Fruit fly (Drosophila melanogaster) whole organism, prepupa: ENCODE measurements around the gene CG33920.

Experiments
- Blimp-1 ChIP-seq: fragments of 200-800 bp; sonication (Bioruptor generic); optimal IDR thresholded peaks from 3 replicates; lab custom pipeline; 2017; ENCODE audit warnings: missing biosample characterization, missing genetic modification characterization, mild to moderate bottlenecking, moderate library complexity, missing genetic modification reagents
- CG10631 ChIP-seq: fragments of 200-800 bp; sonication (Bioruptor generic); optimal IDR thresholded peaks from 2 replicates; lab custom pipeline; 2016; ENCODE audit warnings: missing biosample characterization, missing genetic modification characterization
- CG10669 ChIP-seq: fragments of 200-800 bp; sonication (Bioruptor generic); optimal IDR thresholded peaks from 3 replicates; lab custom pipeline; 2018; ENCODE audit warnings: missing biosample characterization, mild to moderate bottlenecking, missing genetic modification characterization, moderate library complexity
- CG11902 ChIP-seq: fragments of 200-800 bp; sonication (Bioruptor generic); optimal IDR thresholded peaks from 3 replicates; lab custom pipeline; 2016; ENCODE audit warnings: missing biosample characterization, missing genetic modification characterization
- CG15336 ChIP-seq: fragments of 200-800 bp; sonication (Bioruptor generic); IDR thresholded peaks from 2 replicates; pipeline ENCODE4 v1.3.6; 2022; ENCODE audit warnings: missing biosample characterization, missing genetic modification characterization
- CG1621 ChIP-seq: fragments of 200-800 bp; sonication (Bioruptor generic); optimal IDR thresholded peaks from 3 replicates; lab custom pipeline; 2018; ENCODE audit warnings: missing biosample characterization, mild to moderate bottlenecking, missing genetic modification characterization
- CG16779 ChIP-seq: fragments of 200-800 bp; sonication (Bioruptor generic); optimal IDR thresholded peaks from 3 replicates; lab custom pipeline; 2017; ENCODE audit warnings: missing biosample characterization, mild to moderate bottlenecking, missing genetic modification characterization
- CG31627 ChIP-seq: fragments of 200-800 bp; sonication (Bioruptor generic); optimal IDR thresholded peaks from 3 replicates; lab custom pipeline; 2016; ENCODE audit warnings: missing biosample characterization, missing genetic modification characterization
- CG32006 ChIP-seq: fragments of 200-800 bp; sonication (Bioruptor generic); optimal IDR thresholded peaks from 3 replicates; lab custom pipeline; 2017; ENCODE audit warnings: missing biosample characterization, mild to moderate bottlenecking, missing genetic modification characterization
- CG4318 ChIP-seq: fragments of 200-800 bp; sonication (Bioruptor generic); optimal IDR thresholded peaks from 3 replicates; lab custom pipeline; 2017; ENCODE audit warnings: missing biosample characterization, mild to moderate bottlenecking, missing genetic modification characterization
- CG6163 ChIP-seq: fragments of 200-800 bp; sonication (Bioruptor generic); IDR thresholded peaks from 3 replicates; pipeline ENCODE4 v1.3.6; 2022; ENCODE audit warnings: missing biosample characterization, missing genetic modification characterization
- CG6792 ChIP-seq: fragments of 200-800 bp; sonication (Bioruptor generic); optimal IDR thresholded peaks from 3 replicates; lab custom pipeline; 2016; ENCODE audit warnings: missing biosample characterization, missing genetic modification characterization
- CG6808 ChIP-seq: fragments of 200-800 bp; sonication (Bioruptor generic); optimal IDR thresholded peaks from 3 replicates; lab custom pipeline; 2017; ENCODE audit warnings: missing biosample characterization, missing genetic modification characterization, mild to moderate bottlenecking, moderate library complexity, missing genetic modification reagents
- CG6854 ChIP-seq: fragments of 200-800 bp; sonication (Bioruptor generic); optimal IDR thresholded peaks from 2 replicates; lab custom pipeline; 2017; ENCODE audit warnings: missing biosample characterization, mild to moderate bottlenecking, missing genetic modification characterization
- CG7368 ChIP-seq: fragments of 200-800 bp; sonication (Bioruptor generic); optimal IDR thresholded peaks from 3 replicates; lab custom pipeline; 2016; ENCODE audit warnings: missing biosample characterization, missing genetic modification characterization
- CG8119 ChIP-seq: fragments of 200-800 bp; sonication (Bioruptor generic); IDR thresholded peaks from 3 replicates; pipeline ENCODE4 v1.3.6; 2022; ENCODE audit warnings: missing biosample characterization, missing genetic modification characterization
- CG8319 ChIP-seq: fragments of 200-800 bp; sonication (Bioruptor generic); optimal IDR thresholded peaks from 3 replicates; lab custom pipeline; 2016; ENCODE audit warnings: missing biosample characterization, missing genetic modification characterization
- CG8632 ChIP-seq: fragments of 200-800 bp; sonication (Bioruptor generic); optimal IDR thresholded peaks from 3 replicates; lab custom pipeline; 2016; ENCODE audit warnings: missing biosample characterization, missing genetic modification characterization
- CG9139 ChIP-seq: fragments of 200-800 bp; sonication (Bioruptor generic); optimal IDR thresholded peaks from 3 replicates; lab custom pipeline; 2017; ENCODE audit warnings: missing biosample characterization, mild to moderate bottlenecking, missing genetic modification characterization
- Eip78C ChIP-seq: fragments of 200-800 bp; sonication (Bioruptor generic); peaks from one replicate; lab custom pipeline; 2016; ENCODE audit warnings: missing biosample characterization, missing genetic modification characterization
- Eip93F ChIP-seq: fragments of 200-800 bp; sonication (Bioruptor generic); optimal IDR thresholded peaks from 2 replicates; lab custom pipeline; 2016; ENCODE audit warnings: missing biosample characterization, mild to moderate bottlenecking, missing genetic modification characterization
- Ets21C ChIP-seq: fragments of 200-800 bp; sonication (Bioruptor generic); optimal IDR thresholded peaks from 3 replicates; lab custom pipeline; 2016; ENCODE audit warnings: missing biosample characterization, missing genetic modification characterization
- Ets96B ChIP-seq: fragments of 200-800 bp; optimal IDR thresholded peaks from 2 replicates; lab custom pipeline; 2019; ENCODE audit warnings: missing biosample characterization, mild to moderate bottlenecking, missing genetic modification characterization, moderate library complexity
- Gug ChIP-seq: fragments of 200-800 bp; sonication (Bioruptor generic); IDR thresholded peaks from 2 replicates; pipeline ENCODE4 v1.3.6; 2022; ENCODE audit warnings: missing biosample characterization, missing genetic modification characterization
- Hr38 ChIP-seq: sonication (Bioruptor generic); optimal IDR thresholded peaks from 2 replicates; lab custom pipeline; 2016; ENCODE audit warnings: missing biosample characterization, missing genetic modification characterization
- Hr39 ChIP-seq: fragments of 200-800 bp; sonication (Bioruptor generic); optimal IDR thresholded peaks from 2 replicates; lab custom pipeline; 2016; ENCODE audit warnings: missing biosample characterization, missing genetic modification characterization
- Hr4 ChIP-seq: fragments of 200-800 bp; sonication (Bioruptor generic); optimal IDR thresholded peaks from 3 replicates; lab custom pipeline; 2016; ENCODE audit warnings: missing biosample characterization, missing genetic modification characterization
- Lpt ChIP-seq: fragments of 200-800 bp; sonication (Bioruptor generic); optimal IDR thresholded peaks from 3 replicates; lab custom pipeline; 2016; ENCODE audit warnings: missing biosample characterization, missing genetic modification characterization
- OdsH ChIP-seq: fragments of 200-800 bp; sonication (Bioruptor generic); optimal IDR thresholded peaks from 3 replicates; lab custom pipeline; 2016; ENCODE audit warnings: missing biosample characterization, missing genetic modification characterization
- Smox ChIP-seq: fragments of 200-800 bp; sonication (Bioruptor generic); optimal IDR thresholded peaks from 3 replicates; lab custom pipeline; 2016; ENCODE audit warnings: missing biosample characterization, missing genetic modification characterization
- Sox102F ChIP-seq: fragments of 200-800 bp; sonication (Bioruptor generic); optimal IDR thresholded peaks from 2 replicates; lab custom pipeline; 2016; ENCODE audit warnings: missing biosample characterization, mild to moderate bottlenecking, missing genetic modification characterization
- Sox14 ChIP-seq: fragments of 200-800 bp; sonication (Bioruptor generic); optimal IDR thresholded peaks from 3 replicates; lab custom pipeline; 2016; ENCODE audit warnings: missing biosample characterization, missing genetic modification characterization
- Sox15 ChIP-seq: fragments of 200-800 bp; sonication (Bioruptor generic); optimal IDR thresholded peaks from 3 replicates; lab custom pipeline; 2016; ENCODE audit warnings: missing biosample characterization, missing genetic modification characterization
- achi ChIP-seq: fragments of 200-800 bp; sonication (Bioruptor generic); optimal IDR thresholded peaks from 3 replicates; lab custom pipeline; 2016; ENCODE audit warnings: missing biosample characterization, missing genetic modification characterization
- acj6 ChIP-seq: fragments of 200-800 bp; sonication (Bioruptor generic); optimal IDR thresholded peaks from 3 replicates; lab custom pipeline; 2016; ENCODE audit warnings: missing biosample characterization, missing genetic modification characterization
- cyc ChIP-seq: fragments of 200-800 bp; sonication (Bioruptor generic); optimal IDR thresholded peaks from 3 replicates; lab custom pipeline; 2016; ENCODE audit warnings: missing biosample characterization, missing genetic modification characterization
- dac ChIP-seq: fragments of 200-800 bp; sonication (Bioruptor generic); optimal IDR thresholded peaks from 2 replicates; lab custom pipeline; 2017; ENCODE audit warnings: missing biosample characterization, mild to moderate bottlenecking, missing genetic modification characterization
- dsx ChIP-seq: fragments of 200-800 bp; optimal IDR thresholded peaks from 3 replicates; lab custom pipeline; 2019; ENCODE audit warnings: missing biosample characterization, mild to moderate bottlenecking, missing genetic modification characterization, moderate library complexity; ENCODE audit not compliant: poor library complexity, severe bottlenecking
- eg ChIP-seq: fragments of 200-800 bp; sonication (Bioruptor generic); IDR thresholded peaks from 3 replicates; pipeline ENCODE4 v1.3.6; 2022; ENCODE audit warnings: missing biosample characterization, missing genetic modification characterization
- esn ChIP-seq: fragments of 200-800 bp; sonication (Bioruptor generic); optimal IDR thresholded peaks from 2 replicates; lab custom pipeline; 2016; ENCODE audit warnings: missing biosample characterization, mild to moderate bottlenecking, missing genetic modification characterization, moderate library complexity
- fd59A ChIP-seq: fragments of 200-800 bp; sonication (Bioruptor generic); optimal IDR thresholded peaks from 2 replicates; lab custom pipeline; 2017; ENCODE audit warnings: missing biosample characterization, mild to moderate bottlenecking, missing genetic modification characterization, missing genetic modification reagents
- fd85E ChIP-seq: fragments of 200-800 bp; sonication (Bioruptor generic); optimal IDR thresholded peaks from 3 replicates; lab custom pipeline; 2016; ENCODE audit warnings: missing biosample characterization, missing genetic modification characterization
- fkh ChIP-seq: fragments of 200-800 bp; sonication (Bioruptor generic); optimal IDR thresholded peaks from 3 replicates; lab custom pipeline; 2017; ENCODE audit warnings: missing biosample characterization, mild to moderate bottlenecking, missing genetic modification characterization, moderate library complexity
- pdm3 ChIP-seq: fragments of 200-800 bp; sonication (Bioruptor generic); optimal IDR thresholded peaks from 3 replicates; lab custom pipeline; 2016; ENCODE audit warnings: missing biosample characterization, missing genetic modification characterization
- salr ChIP-seq, 2 experiments: fragments of 200-800 bp; sonication (Bioruptor generic); optimal IDR thresholded peaks; 3 replicates each; lab custom pipeline; 2016 to 2018; ENCODE audit warnings: missing biosample characterization in 2 of 2, missing genetic modification characterization in 2 of 2, mild to moderate bottlenecking in 1 of 2
- ss ChIP-seq, 2 experiments: fragments of 200-800 bp; sonication (Bioruptor generic); optimal IDR thresholded peaks; 2 replicates in 1 of 2; 3 replicates in 1 of 2; lab custom pipeline; 2017 to 2018; ENCODE audit warnings: mild to moderate bottlenecking in 2 of 2, missing biosample characterization in 2 of 2, missing genetic modification characterization in 2 of 2, moderate library complexity in 1 of 2
- svp ChIP-seq: fragments of 200-800 bp; sonication (Bioruptor generic); peaks from one replicate; lab custom pipeline; 2016; ENCODE audit warnings: missing biosample characterization, missing genetic modification characterization
- topi ChIP-seq: fragments of 200-800 bp; sonication (Bioruptor generic); optimal IDR thresholded peaks from 3 replicates; lab custom pipeline; 2016; ENCODE audit warnings: missing biosample characterization, missing genetic modification characterization

The CG33920 gene

DNA sequence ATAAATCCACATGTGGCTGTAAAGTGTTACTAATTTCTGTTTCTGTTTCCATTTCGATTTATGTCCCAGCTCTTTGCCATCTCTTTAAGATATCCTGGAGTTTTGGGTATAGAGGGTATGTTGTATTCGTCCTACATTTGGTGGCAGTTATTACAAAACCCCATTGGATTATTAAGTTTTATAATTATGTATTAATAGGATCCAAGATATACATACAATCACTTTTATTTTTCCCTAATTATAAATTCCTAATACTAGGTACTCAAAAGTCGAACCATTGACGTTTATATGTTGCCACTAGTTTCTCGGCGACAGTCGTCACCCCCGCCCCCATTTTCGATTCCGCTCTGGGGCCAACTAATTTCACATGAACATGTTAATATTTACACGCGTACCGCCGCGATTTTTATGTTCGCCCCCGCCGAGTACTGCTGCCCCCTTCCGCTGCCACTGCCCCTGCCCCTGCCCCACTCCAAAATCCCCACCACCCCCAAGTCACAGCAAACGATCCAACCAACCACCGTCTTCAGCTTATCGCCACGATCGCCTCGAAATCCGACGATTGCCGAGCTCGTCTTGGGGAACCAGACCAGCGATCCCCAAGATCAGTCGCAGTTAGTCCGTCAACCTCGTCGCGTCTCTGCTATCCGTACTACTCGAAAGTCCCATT, 19.9 kb upstream of the CG33920 start, which contains the start of gene Sox100B (continued):
- no peak for TF ChIP-seq Sox15 (GFP tag; lab: Kevin White, UChicago)

dm6 chr3R:31062344-31062964, 17.5 kb upstream of the CG33920 start:
- TF ChIP-seq OdsH (GFP tag; lab: Kevin White, UChicago) (peak; percentile 30), eg (GFP tag; lab: Robert Waterston, UW) (peak; percentile 92), achi (GFP tag; lab: Kevin White, UChicago) (peak; percentile 49), CG9139 (GFP tag; lab: Kevin White, UChicago) (peak; percentile 83), CG6854 (peak; percentile 34), Sox15 (GFP tag; lab: Kevin White, UChicago) (no peak), Sox14 (GFP tag; lab: Kevin White, UChicago) (peak; percentile 39), CG32006 (GFP tag; lab: Kevin White, UChicago) (peak; percentile 29), CG1621 (tag; lab: Kevin White, UChicago) (peak; percentile 81), Ets21C (peak; percentile 34), CG10631 (GFP tag; lab: Kevin White, UChicago) (peak; percentile 36), CG16779 (peak; percentile 69), CG31627 (peak; percentile 46), fd85E (GFP tag; lab: Kevin White, UChicago) (peak; percentile 39), CG6808 (GFP tag; lab: Kevin White, UChicago) (peak; percentile 83), CG6163 (peak; percentile 93), CG7368 (GFP tag; lab: Kevin White, UChicago) (peak; percentile 71), Hr4 (GFP tag; lab: Kevin White, UChicago) (no peak), ss (GFP tag; optimal IDR thresholded peaks at IDR 0.05; lab: Kevin White, UChicago) (peak; percentile 84 to 94), Sox102F (GFP tag; lab: Kevin White, UChicago) (peak; percentile 63), Hr39 (peak; percentile 31), Lpt (GFP tag; lab: Kevin White, UChicago) (peak; percentile 60), fkh (GFP tag; lab: Kevin White, UChicago) (peak; percentile 71), pdm3 (peak; percentile 47), CG11902 (GFP tag; lab: Kevin White, UChicago) (no peak), dsx (GFP tag; lab: Kevin White, UChicago) (peak; percentile 79), acj6 (GFP tag; lab: Kevin White, UChicago) (peak; percentile 46), Gug (GFP tag; lab: Robert Waterston, UW) (peak; percentile 51; the same call in 1 of the 2 replicates), salr (GFP tag; optimal IDR thresholded peaks at IDR 0.05; lab: Kevin White, UChicago) (peak; percentile 50 to 72), Ets96B (tag; lab: Kevin White, UChicago) (peak; percentile 79), fd59A (GFP tag; lab: Kevin White, UChicago) (peak; percentile 52), topi (GFP tag; lab: Kevin White, UChicago) (peak; percentile 42), CG8319 (GFP tag; lab: Kevin White, UChicago) (peak; percentile 34), CG8632 (GFP tag; lab: Kevin White, UChicago) (peak; percentile 68), svp (GFP tag; lab: Kevin White, UChicago) (peak; percentile 76), Eip93F (GFP tag; lab: Kevin White, UChicago) (peak; percentile 20), cyc (GFP tag; lab: Kevin White, UChicago) (no peak), dac (GFP tag; lab: Kevin White, UChicago) (no peak), esn (GFP tag; lab: Kevin White, UChicago) (peak; percentile 56), CG8119 (peak; percentile 88), CG15336 (GFP tag; lab: Robert Waterston, UW) (peak; percentile 75), Eip78C (GFP tag; lab: Kevin White, UChicago) (peak; percentile 86), Smox (GFP tag; lab: Kevin White, UChicago) (peak; percentile 23), Blimp-1 (GFP tag; lab: Kevin White, UChicago) (peak; percentile 18), CG10669 (GFP tag; lab: Kevin White, UChicago) (peak; percentile 77), CG6792 (GFP tag; lab: Kevin White, UChicago) (peak; percentile 19), Hr38 (GFP tag; lab: Kevin White, UChicago) (no peak), CG4318 (GFP tag; lab: Kevin White, UChicago) (no peak)
